Worm (Caenorhabditis elegans): ENCODE measurements around the gene lgc-24.
A peak's percentile ranks its signal among the peaks of the same experiment; 100 is the strongest.

lgc-24 gene

ce11 chrX:12103712-12104111 lies 35.4 kb downstream of the lgc-24 start, which contains the start of gene W03G11.3:
Gene W03G11.3, minus strand, starts transcription at chrX:12103812.
- TF ChIP-seq tag-97 (GFP tag; IDR thresholded peaks at IDR 0.05): no peak
- TF ChIP-seq aha-1 (tag): peak; percentile 49
- no peak for TF ChIP-seq lim-7 (GFP tag; IDR thresholded peaks at IDR 0.05)
- TF ChIP-seq arid-1 (GFP tag; conservative IDR thresholded peaks at IDR 0.05): no peak

DNA sequence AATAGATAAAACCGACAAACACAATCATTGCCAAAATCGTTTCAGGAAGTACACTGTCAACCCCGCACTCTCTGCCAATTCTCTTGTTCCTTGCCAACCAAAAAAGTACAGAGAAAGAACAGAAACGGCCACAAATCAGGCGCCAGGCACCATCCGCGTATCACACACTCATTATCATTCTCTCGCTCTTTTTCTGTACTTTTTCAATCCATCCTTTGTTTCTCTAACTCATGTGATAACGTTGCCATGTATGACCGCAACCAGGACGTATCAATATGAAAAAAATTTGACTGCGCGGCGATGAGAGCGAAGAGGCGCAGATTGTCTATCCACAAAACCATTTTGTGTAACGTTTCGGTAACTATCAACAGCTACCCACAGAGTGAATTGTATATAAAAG lies 36.3 kb downstream of the lgc-24 start, which contains the start of gene col-181:
Gene col-181 (plus strand): TSS at position 301 of the 400 bp plus-strand sequence.
- TF ChIP-seq aha-1 (tag) (peak; percentile 89), spr-3 (GFP tag; optimal IDR thresholded peaks at IDR 0.05) (no peak), nhr-48 (tag; optimal IDR thresholded peaks at IDR 0.05) (peak; percentile 21), madf-9 (GFP tag; conservative IDR thresholded peaks at IDR 0.05) (no peak), hlh-11 (tag; optimal IDR thresholded peaks at IDR 0.05) (peak; percentile 61), vab-7 (GFP tag; IDR thresholded peaks at IDR 0.05) (no peak), daf-19 (GFP tag; conservative IDR thresholded peaks at IDR 0.05) (no peak), zip-11 (GFP tag; IDR thresholded peaks at IDR 0.05) (no peak), Y5F2A.4 (GFP tag; optimal IDR thresholded peaks at IDR 0.05) (no peak), mdl-1 (tag; optimal IDR thresholded peaks at IDR 0.05) (no peak)

- no peak for TF ChIP-seq daf-19 (GFP tag; conservative IDR thresholded peaks at IDR 0.05)
- TF ChIP-seq mes-2 (tag; optimal IDR thresholded peaks at IDR 0.05; ENCODE audit: poor library complexity, severe bottlenecking): no peak
- TF ChIP-seq cey-2 (tag; optimal IDR thresholded peaks at IDR 0.05; ENCODE audit: borderline replicate concordance, insufficient read depth): no peak
- peak; percentile 95 for TF ChIP-seq set-16 (GFP tag; IDR thresholded peaks at IDR 0.05)
- no peak for TF ChIP-seq lin-13 (GFP tag; optimal IDR thresholded peaks at IDR 0.05)
These were observed 37.1 kb downstream of the lgc-24 start for ce11 chrX:12105458-12105857.

DNA sequence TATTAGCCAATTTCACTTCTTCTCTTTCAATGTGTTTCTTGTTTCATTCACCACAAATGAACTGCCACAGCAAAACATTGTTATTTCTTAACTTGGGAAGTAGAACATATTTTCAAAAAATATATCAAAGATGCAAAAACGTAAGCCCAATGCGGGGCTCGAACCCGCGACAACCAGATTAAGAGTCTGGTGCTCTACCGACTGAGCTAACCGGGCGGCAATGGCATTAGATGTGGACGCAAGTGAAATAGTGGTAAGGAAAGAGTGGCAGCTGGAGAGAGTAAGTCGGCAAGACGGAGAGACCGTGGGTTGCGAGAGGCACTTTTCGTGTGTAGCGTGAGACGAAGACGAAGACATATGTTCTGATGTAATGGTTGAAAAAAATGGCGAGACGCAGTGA lies 37.7 kb downstream of the lgc-24 start:
- TF ChIP-seq F37D6.2 (tag; optimal IDR thresholded peaks at IDR 0.05): peak; percentile 78
- TF ChIP-seq hlh-11 (tag; optimal IDR thresholded peaks at IDR 0.05): no peak
- no peak for TF ChIP-seq egl-27 (tag; optimal IDR thresholded peaks at IDR 0.05)
- TF ChIP-seq gei-8 (GFP tag; optimal IDR thresholded peaks at IDR 0.05): peak; percentile 83
- TF ChIP-seq lsy-2 (tag; optimal IDR thresholded peaks at IDR 0.05): peak in 1 of 2 experiments; percentile 13
- TF ChIP-seq saeg-2 (GFP tag; IDR thresholded peaks at IDR 0.05): peak; percentile 72; the same call in 1 of the 2 replicates
- peak; percentile 84 for TF ChIP-seq Y5F2A.4 (GFP tag; optimal IDR thresholded peaks at IDR 0.05)
- peak; percentile 76; the same call in 1 of the 2 replicates for TF ChIP-seq zfp-3 (GFP tag; conservative IDR thresholded peaks at IDR 0.05)
- TF ChIP-seq ctbp-1 (GFP tag; IDR thresholded peaks at IDR 0.05): peak; percentile 97
- TF ChIP-seq nhr-76 (tag; optimal IDR thresholded peaks at IDR 0.05): no peak
- peak; percentile 62 for TF ChIP-seq zfp-2 (tag; optimal IDR thresholded peaks at IDR 0.05)
- TF ChIP-seq fkh-10 (GFP tag; optimal IDR thresholded peaks at IDR 0.05): peak; percentile 65
- TF ChIP-seq mep-1 (tag; optimal IDR thresholded peaks at IDR 0.05): no peak
- TF ChIP-seq ceh-28 (tag; optimal IDR thresholded peaks at IDR 0.05): no peak
- peak; percentile 71 for TF ChIP-seq ceh-32 (tag; optimal IDR thresholded peaks at IDR 0.05; ENCODE audit: poor library complexity)
- no peak for TF ChIP-seq dpl-1 (GFP tag; optimal IDR thresholded peaks at IDR 0.05)
- no peak for TF ChIP-seq nhr-237 (tag; optimal IDR thresholded peaks at IDR 0.05)
- TF ChIP-seq lir-3 (tag; optimal IDR thresholded peaks at IDR 0.05): peak; percentile 82
- no peak for TF ChIP-seq nhr-10 (tag; optimal IDR thresholded peaks at IDR 0.05)
- TF ChIP-seq hmg-1.1 (GFP tag; IDR thresholded peaks at IDR 0.05): peak; percentile 97
- peak; percentile 98 for TF ChIP-seq lim-7 (GFP tag; IDR thresholded peaks at IDR 0.05)
- peak; percentile 80 for TF ChIP-seq ZK337.2 (GFP tag; IDR thresholded peaks at IDR 0.05)
- peak; percentile 70; the same call in 1 of the 2 replicates for TF ChIP-seq dmd-9 (GFP tag; IDR thresholded peaks at IDR 0.05)
- TF ChIP-seq snpc-4 (tag; optimal IDR thresholded peaks at IDR 0.05): no peak
- TF ChIP-seq Y48G9A.11 (GFP tag; IDR thresholded peaks at IDR 0.05): peak; percentile 74
- TF ChIP-seq dmd-6 (GFP tag; IDR thresholded peaks at IDR 0.05): peak; percentile 81
- no peak for TF ChIP-seq ZK546.5 (tag; optimal IDR thresholded peaks at IDR 0.05)
- peak; percentile 93 for TF ChIP-seq T26A8.4 (GFP tag; IDR thresholded peaks at IDR 0.05)
- no peak for TF ChIP-seq lin-39 (tag; optimal IDR thresholded peaks at IDR 0.05)
- peak; percentile 76 for TF ChIP-seq mxl-3 (GFP tag; optimal IDR thresholded peaks at IDR 0.05)
- no peak for TF ChIP-seq attf-4 (tag; optimal IDR thresholded peaks at IDR 0.05)
- peak; percentile 27 to 63 for TF ChIP-seq mdl-1 (tag; optimal IDR thresholded peaks at IDR 0.05)
- TF ChIP-seq spr-3 (GFP tag; optimal IDR thresholded peaks at IDR 0.05): peak; percentile 71
- TF ChIP-seq tag-97 (GFP tag; IDR thresholded peaks at IDR 0.05): no peak

Data from whole organism, L4 larva.